Worm (Caenorhabditis elegans) whole organism, mixed stage, embryonic: ENCODE measurements around the gene madf-4.

Source experiments
- ces-1 ChIP-seq: fragments of 150-350 bp; optimal IDR thresholded peaks from 2 replicates; lab custom pipeline; 2014; ENCODE audit warnings: missing biosample characterization, missing genetic modification reagents, missing genetic modification characterization
- cnd-1 ChIP-seq: fragments of 200-800 bp; sonication (Bioruptor generic); optimal IDR thresholded peaks from 2 replicates; lab custom pipeline; 2018; ENCODE audit warnings: mild to moderate bottlenecking, missing genetic modification characterization, missing compliant biosample characterization
- elt-3 ChIP-seq: fragments of 150-350 bp; optimal IDR thresholded peaks from 2 replicates; lab custom pipeline; 2014; ENCODE audit warnings: missing biosample characterization, missing genetic modification characterization
- hlh-1 ChIP-seq: fragments of 150-350 bp; optimal IDR thresholded peaks from 2 replicates; lab custom pipeline; 2014; ENCODE audit warnings: missing biosample characterization, missing genetic modification reagents, missing genetic modification characterization
- mab-5 ChIP-seq: fragments of 150-350 bp; optimal IDR thresholded peaks from 2 replicates; lab custom pipeline; 2014; ENCODE audit warnings: missing biosample characterization, missing genetic modification characterization
- nhr-12 ChIP-seq: fragments of 150-350 bp; optimal IDR thresholded peaks from 2 replicates; lab custom pipeline; 2014; ENCODE audit warnings: missing biosample characterization, missing genetic modification characterization
- nhr-2 ChIP-seq: fragments of 150-350 bp; optimal IDR thresholded peaks from 2 replicates; lab custom pipeline; 2014; ENCODE audit warnings: missing biosample characterization, missing genetic modification characterization
- nhr-237 ChIP-seq: fragments of 150-350 bp; optimal IDR thresholded peaks from 2 replicates; lab custom pipeline; 2014; ENCODE audit warnings: missing biosample characterization, missing genetic modification characterization
- nhr-76 ChIP-seq: sonication (generic microtip); optimal IDR thresholded peaks from 2 replicates; lab custom pipeline; 2017; ENCODE audit warnings: missing biosample characterization, missing genetic modification characterization
- unc-62 ChIP-seq: fragments of 150-350 bp; optimal IDR thresholded peaks from 2 replicates; lab custom pipeline; 2014; ENCODE audit warnings: missing biosample characterization, missing genetic modification reagents, missing genetic modification characterization
- ztf-11 ChIP-seq: fragments of 150-350 bp; optimal IDR thresholded peaks from 2 replicates; lab custom pipeline; 2014; ENCODE audit warnings: missing biosample characterization, missing genetic modification characterization

DNA sequence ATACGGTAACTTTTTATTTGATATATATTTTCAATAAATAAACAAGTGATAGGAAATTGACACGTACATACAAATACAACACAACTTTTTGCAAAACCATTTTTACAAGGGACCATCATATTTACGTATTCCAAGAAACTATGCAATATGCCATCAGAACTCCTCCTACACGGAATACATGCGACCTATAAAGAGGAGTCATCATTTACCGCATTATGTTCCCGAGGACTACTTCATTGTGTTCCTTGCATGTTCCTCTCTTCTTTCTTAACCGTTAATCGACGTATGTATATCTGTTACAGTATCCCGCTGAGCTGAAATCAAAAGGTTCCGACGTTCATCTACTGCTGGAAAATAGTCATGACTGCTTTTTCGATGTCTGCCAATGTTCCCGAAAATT lies 43.9 kb downstream of the madf-4 start, which contains the start of gene C50H2.5:
- TF ChIP-seq elt-3 (tag; lab: Kevin White, UChicago) (no peak), ztf-11 (no peak), hlh-1 (tag; lab: Kevin White, UChicago) (no peak), nhr-237 (tag; lab: Kevin White, UChicago) (no peak), mab-5 (tag; lab: Kevin White, UChicago) (no peak), nhr-2 (tag; lab: Kevin White, UChicago) (no peak), ces-1 (GFP tag; lab: Kevin White, UChicago) (no peak), unc-62 (GFP tag; lab: Kevin White, UChicago) (no peak), nhr-76 (tag; lab: Kevin White, UChicago) (no peak), cnd-1 (tag; lab: Kevin White, UChicago) (no peak), nhr-12 (no peak)
